Fruit fly (Drosophila melanogaster): ENCODE results near the gene CG3402.

The CG3402 gene

dm6 chr3L:614751-615424 lies 37.8 kb downstream of the CG3402 start:
- peak; percentile 60 for TF ChIP-seq CG32121 (GFP tag; IDR thresholded peaks at IDR 0.05)
- no peak for TF ChIP-seq D1 (tag; optimal IDR thresholded peaks at IDR 0.05)
- TF ChIP-seq Ets98B (GFP tag; IDR thresholded peaks at IDR 0.05) = peak; percentile 20
- TF ChIP-seq EcR (GFP tag; optimal IDR thresholded peaks at IDR 0.05) = no peak

dm6 chr3L:613578-614300 lies 38.9 kb downstream of the CG3402 start:
- TF ChIP-seq CG17806 (tag; optimal IDR thresholded peaks at IDR 0.05) (peak; percentile 28), Snoo (tag; optimal IDR thresholded peaks at IDR 0.05) (peak; percentile 21), CG32121 (GFP tag; IDR thresholded peaks at IDR 0.05) (no peak), CG8301 (tag; optimal IDR thresholded peaks at IDR 0.05) (peak; percentile 17), CG14655 (GFP tag; optimal IDR thresholded peaks at IDR 0.05) (peak; percentile 36)

- peak; percentile 40 for TF ChIP-seq CG13204 (GFP tag; optimal IDR thresholded peaks at IDR 0.05)
- TF ChIP-seq EcR (GFP tag; optimal IDR thresholded peaks at IDR 0.05) = no peak
- TF ChIP-seq Ets98B (GFP tag; IDR thresholded peaks at IDR 0.05) = peak; percentile 93
- peak; percentile 19 for TF ChIP-seq CG34367 (tag; optimal IDR thresholded peaks at IDR 0.05)
- TF ChIP-seq gl (tag; optimal IDR thresholded peaks at IDR 0.05) = peak; percentile 33
- peak; percentile 94 for TF ChIP-seq fd96Ca (GFP tag; IDR thresholded peaks at IDR 0.05)
- TF ChIP-seq Snoo (tag; optimal IDR thresholded peaks at IDR 0.05) = peak; percentile 63
- no peak for TF ChIP-seq CG9948 (tag; optimal IDR thresholded peaks at IDR 0.05)
- no peak for TF ChIP-seq CG17806 (tag; optimal IDR thresholded peaks at IDR 0.05)
- peak; percentile 56 for TF ChIP-seq Pif1B (GFP tag; optimal IDR thresholded peaks at IDR 0.05)
- TF ChIP-seq CG10348 (GFP tag; IDR thresholded peaks at IDR 0.05) = peak; percentile 68
- peak; percentile 42 for TF ChIP-seq CG15710 (tag; optimal IDR thresholded peaks at IDR 0.05)
- peak; percentile 69 for TF ChIP-seq rn (GFP tag; IDR thresholded peaks at IDR 0.05)
- TF ChIP-seq CG14655 (GFP tag; optimal IDR thresholded peaks at IDR 0.05) = peak; percentile 87
- TF ChIP-seq Pif1A (GFP tag; optimal IDR thresholded peaks at IDR 0.05) = peak; percentile 70
- TF ChIP-seq CG8301 (tag; optimal IDR thresholded peaks at IDR 0.05) = peak; percentile 84
- peak; percentile 96 for TF ChIP-seq CG4496 (GFP tag; IDR thresholded peaks at IDR 0.05)
- peak; percentile 28 for TF ChIP-seq CG8159 (tag; optimal IDR thresholded peaks at IDR 0.05)
- TF ChIP-seq CG32121 (GFP tag; IDR thresholded peaks at IDR 0.05) = peak; percentile 96
- no peak for TF ChIP-seq D1 (tag; optimal IDR thresholded peaks at IDR 0.05)
- peak; percentile 81 for TF ChIP-seq CG12605 (GFP tag; IDR thresholded peaks at IDR 0.05)
These were observed 40.8 kb downstream of the CG3402 start for dm6 chr3L:611639-612611.

- TF ChIP-seq CG17806 (tag; optimal IDR thresholded peaks at IDR 0.05) (no peak), gl (tag; optimal IDR thresholded peaks at IDR 0.05) (no peak), Pif1A (GFP tag; optimal IDR thresholded peaks at IDR 0.05) (no peak), CG8301 (tag; optimal IDR thresholded peaks at IDR 0.05) (no peak), CG32121 (GFP tag; IDR thresholded peaks at IDR 0.05) (no peak), CG34367 (tag; optimal IDR thresholded peaks at IDR 0.05) (no peak), CG15710 (tag; optimal IDR thresholded peaks at IDR 0.05) (no peak), CG12605 (GFP tag; IDR thresholded peaks at IDR 0.05) (no peak)
These were observed 41.9 kb downstream of the CG3402 start for dm6 chr3L:610765-611164.

dm6 chr3L:609163-609562 lies 43.5 kb downstream of the CG3402 start:
- TF ChIP-seq CG4496 (GFP tag; IDR thresholded peaks at IDR 0.05) (0 out of 3 replicates have a peak, but pooled peaks have one; percentile 40), CG32121 (GFP tag; IDR thresholded peaks at IDR 0.05) (no peak), CG14655 (GFP tag; optimal IDR thresholded peaks at IDR 0.05) (peak; percentile 1), CG13204 (GFP tag; optimal IDR thresholded peaks at IDR 0.05) (peak; percentile 36), gl (tag; optimal IDR thresholded peaks at IDR 0.05) (no peak), Pif1A (GFP tag; optimal IDR thresholded peaks at IDR 0.05) (no peak)

- TF ChIP-seq gl (tag; optimal IDR thresholded peaks at IDR 0.05) = peak; percentile 64
- peak; percentile 94 for TF ChIP-seq CG14655 (GFP tag; optimal IDR thresholded peaks at IDR 0.05)
- TF ChIP-seq CG34367 (tag; optimal IDR thresholded peaks at IDR 0.05) = peak; percentile 72
- TF ChIP-seq CG8159 (tag; optimal IDR thresholded peaks at IDR 0.05) = peak; percentile 61
- peak; percentile 56 for TF ChIP-seq CG15710 (tag; optimal IDR thresholded peaks at IDR 0.05)
- peak; percentile 14; the same call in 1 of the 2 replicates for TF ChIP-seq CG12605 (GFP tag; IDR thresholded peaks at IDR 0.05)
- TF ChIP-seq CG8301 (tag; optimal IDR thresholded peaks at IDR 0.05) = peak; percentile 91
- TF ChIP-seq EcR (GFP tag; optimal IDR thresholded peaks at IDR 0.05) = no peak
- peak; percentile 49; the same call in 1 of the 2 replicates for TF ChIP-seq CG32121 (GFP tag; IDR thresholded peaks at IDR 0.05)
- peak; percentile 41; the same call in 1 of the 2 replicates for TF ChIP-seq Ets98B (GFP tag; IDR thresholded peaks at IDR 0.05)
- TF ChIP-seq D1 (tag; optimal IDR thresholded peaks at IDR 0.05) = no peak
- peak; percentile 62 for TF ChIP-seq CG4496 (GFP tag; IDR thresholded peaks at IDR 0.05)
- TF ChIP-seq CG10348 (GFP tag; IDR thresholded peaks at IDR 0.05) = no peak
- TF ChIP-seq fd96Ca (GFP tag; IDR thresholded peaks at IDR 0.05) = 0 out of 3 replicates have a peak, but pooled peaks have one; percentile 20
- TF ChIP-seq CG17806 (tag; optimal IDR thresholded peaks at IDR 0.05) = peak; percentile 85
- TF ChIP-seq Snoo (tag; optimal IDR thresholded peaks at IDR 0.05) = peak; percentile 39
- TF ChIP-seq Pif1A (GFP tag; optimal IDR thresholded peaks at IDR 0.05) = peak; percentile 75
- TF ChIP-seq CG9948 (tag; optimal IDR thresholded peaks at IDR 0.05) = peak; percentile 87
- no peak for TF ChIP-seq CG13204 (GFP tag; optimal IDR thresholded peaks at IDR 0.05)
- TF ChIP-seq Pif1B (GFP tag; optimal IDR thresholded peaks at IDR 0.05) = peak; percentile 81
- no peak for TF ChIP-seq rn (GFP tag; IDR thresholded peaks at IDR 0.05)
These were observed 44.3 kb downstream of the CG3402 start for dm6 chr3L:608362-608761.
